Comparison of ENCODE assay signal across 5 worm cellular contexts in genomic region chrII:5181497-5181896, ce11.
TF ChIP-seq lines count a peak whose summit lies in the region.

No protein-coding gene starts in this region.

TF ChIP-seq in whole organism, L1 larva, 84 proteins besides CTCF, POLR2A, EP300 and RAD21 (continues in another document):
- no peak for TF ChIP-seq pag-3 (tag; optimal IDR thresholded peaks at IDR 0.05; lab: Kevin White, UChicago; ENCODE audit: borderline replicate concordance, insufficient read depth)
- TF ChIP-seq dpl-1 (GFP tag; optimal IDR thresholded peaks at IDR 0.05; lab: Kevin White, UChicago): peak in 2 of 3 experiments; percentile 27 to 45
- TF ChIP-seq efl-3 (GFP tag; optimal IDR thresholded peaks at IDR 0.05; lab: Kevin White, UChicago): no peak
- no peak for TF ChIP-seq ceh-8 (GFP tag; optimal IDR thresholded peaks at IDR 0.05; lab: Kevin White, UChicago)
- no peak for TF ChIP-seq lir-3 (tag; optimal IDR thresholded peaks at IDR 0.05; lab: Kevin White, UChicago; ENCODE audit: poor library complexity)
- peak; percentile 70 for TF ChIP-seq isw-1 (GFP tag; IDR thresholded peaks at IDR 0.05; lab: Robert Waterston, UW)
- TF ChIP-seq dsc-1 (tag; optimal IDR thresholded peaks at IDR 0.05; lab: Kevin White, UChicago): peak; percentile 37
- TF ChIP-seq nhr-47 (tag; optimal IDR thresholded peaks at IDR 0.05; lab: Kevin White, UChicago): peak; percentile 81
- TF ChIP-seq nhr-237 (tag; optimal IDR thresholded peaks at IDR 0.05; lab: Kevin White, UChicago): no peak
- peak; percentile 73 for TF ChIP-seq nhr-19 (GFP tag; conservative IDR thresholded peaks at IDR 0.05; lab: Robert Waterston, UW)
- TF ChIP-seq hlh-4 (tag; optimal IDR thresholded peaks at IDR 0.05; lab: Kevin White, UChicago): no peak
- no peak for TF ChIP-seq C04F5.9 (tag; optimal IDR thresholded peaks at IDR 0.05; lab: Kevin White, UChicago)
- TF ChIP-seq lin-35 (GFP tag; optimal IDR thresholded peaks at IDR 0.05; lab: Kevin White, UChicago): peak; percentile 57 to 61
- no peak; the same call in 1 of the 2 replicates for TF ChIP-seq grh-1 (GFP tag; IDR thresholded peaks at IDR 0.05; lab: Robert Waterston, UW)
- peak; percentile 10 for TF ChIP-seq unc-130 (tag; optimal IDR thresholded peaks at IDR 0.05; lab: Kevin White, UChicago)
- TF ChIP-seq ceh-88 (GFP tag; IDR thresholded peaks at IDR 0.05; lab: Robert Waterston, UW): peak; percentile 47; the same call in 1 of the 2 replicates
- TF ChIP-seq elt-2 (tag; optimal IDR thresholded peaks at IDR 0.05; lab: Kevin White, UChicago): no peak

TF ChIP-seq in whole organism, L3 larva, 47 proteins besides CTCF, POLR2A, EP300 and RAD21 (continues in another document):
- no peak for TF ChIP-seq sea-2 (GFP tag; optimal IDR thresholded peaks at IDR 0.05; lab: Kevin White, UChicago)
- no peak for TF ChIP-seq skn-1 (tag; optimal IDR thresholded peaks at IDR 0.05; lab: Kevin White, UChicago)
- no peak for TF ChIP-seq nhr-11 (tag; optimal IDR thresholded peaks at IDR 0.05; lab: Kevin White, UChicago)
- no peak for TF ChIP-seq pqm-1 (tag; optimal IDR thresholded peaks at IDR 0.05; lab: Kevin White, UChicago)
- no peak for TF ChIP-seq eor-1 (tag; optimal IDR thresholded peaks at IDR 0.05; lab: Kevin White, UChicago)
- TF ChIP-seq nhr-43 (tag; optimal IDR thresholded peaks at IDR 0.05; lab: Kevin White, UChicago; ENCODE audit: poor library complexity, severe bottlenecking): peak; percentile 63
- peak; percentile 56 for TF ChIP-seq lsy-12 (tag; optimal IDR thresholded peaks at IDR 0.05; lab: Kevin White, UChicago)
- TF ChIP-seq nhr-76 (tag; optimal IDR thresholded peaks at IDR 0.05; lab: Kevin White, UChicago): peak; percentile 34
- TF ChIP-seq aly-2 (tag; optimal IDR thresholded peaks at IDR 0.05; lab: Kevin White, UChicago): no peak
- peak; percentile 73 for TF ChIP-seq nfya-1 (tag; optimal IDR thresholded peaks at IDR 0.05; lab: Kevin White, UChicago; ENCODE audit: insufficient read depth)
- TF ChIP-seq nhr-12 (tag; optimal IDR thresholded peaks at IDR 0.05; lab: Kevin White, UChicago): no peak
- peak; percentile 60 for TF ChIP-seq unc-62 (GFP tag; optimal IDR thresholded peaks at IDR 0.05; lab: Kevin White, UChicago)
- peak; percentile 49 for TF ChIP-seq nhr-23 (tag; optimal IDR thresholded peaks at IDR 0.05; lab: Kevin White, UChicago)
- peak; percentile 37 for TF ChIP-seq snpc-4 (tag; optimal IDR thresholded peaks at IDR 0.05; lab: Kevin White, UChicago)
- no peak for TF ChIP-seq R02D3.7 (tag; optimal IDR thresholded peaks at IDR 0.05; lab: Kevin White, UChicago)
- TF ChIP-seq ztf-4 (tag; optimal IDR thresholded peaks at IDR 0.05; lab: Kevin White, UChicago): peak; percentile 46
- peak; percentile 59 for TF ChIP-seq jun-1 (tag; optimal IDR thresholded peaks at IDR 0.05; lab: Kevin White, UChicago)
- no peak for TF ChIP-seq daf-12 (tag; optimal IDR thresholded peaks at IDR 0.05; lab: Kevin White, UChicago)
- TF ChIP-seq ZK546.5 (tag; optimal IDR thresholded peaks at IDR 0.05; lab: Kevin White, UChicago): no peak

TF ChIP-seq in whole organism, early embryonic, 17 proteins besides CTCF, POLR2A, EP300 and RAD21:
- TF ChIP-seq aly-1 (tag; optimal IDR thresholded peaks at IDR 0.05; lab: Kevin White, UChicago): peak; percentile 59
- peak; percentile 5 for TF ChIP-seq F13C5.2 (tag; optimal IDR thresholded peaks at IDR 0.05; lab: Kevin White, UChicago)
- no peak for TF ChIP-seq tra-4 (tag; optimal IDR thresholded peaks at IDR 0.05; lab: Kevin White, UChicago)
- no peak for TF ChIP-seq ceh-13 (GFP tag; optimal IDR thresholded peaks at IDR 0.05; lab: Kevin White, UChicago)
- TF ChIP-seq hmg-4 (GFP tag; optimal IDR thresholded peaks at IDR 0.05; lab: Kevin White, UChicago): peak; percentile 53
- no peak for TF ChIP-seq tbx-37 (GFP tag; conservative IDR thresholded peaks at IDR 0.05; lab: Robert Waterston, UW)
- TF ChIP-seq tbx-11 (GFP tag; IDR thresholded peaks at IDR 0.05; lab: Robert Waterston, UW): peak; percentile 54; the same call in 1 of the 2 replicates
- no peak for TF ChIP-seq ceh-36 (tag; optimal IDR thresholded peaks at IDR 0.05; lab: Kevin White, UChicago)
- 0 out of 2 replicates have a peak, but pooled peaks have one; percentile 10 for TF ChIP-seq pes-1 (GFP tag; IDR thresholded peaks at IDR 0.05; lab: Robert Waterston, UW)
- TF ChIP-seq hnd-1 (tag; optimal IDR thresholded peaks at IDR 0.05; lab: Kevin White, UChicago): no peak
- no peak for TF ChIP-seq ama-1 (optimal IDR thresholded peaks at IDR 0.05; lab: Kevin White, UChicago)
- no peak for TF ChIP-seq hmbx-1 (tag; optimal IDR thresholded peaks at IDR 0.05; lab: Kevin White, UChicago)

TF ChIP-seq in whole organism, midembryonic, 9 proteins besides CTCF, POLR2A, EP300 and RAD21:
- TF ChIP-seq med-1 (GFP tag; optimal IDR thresholded peaks at IDR 0.05; lab: Kevin White, UChicago; ENCODE audit: insufficient read depth) (peak; percentile 10), ref-1 (GFP tag; conservative IDR thresholded peaks at IDR 0.05; lab: Robert Waterston, UW) (no peak), ztf-23 (GFP tag; IDR thresholded peaks at IDR 0.05; lab: Robert Waterston, UW) (no peak), cog-1 (tag; optimal IDR thresholded peaks at IDR 0.05; lab: Kevin White, UChicago) (peak; percentile 53), klf-2 (GFP tag; conservative IDR thresholded peaks at IDR 0.05; lab: Robert Waterston, UW) (no peak), T22C8.4 (GFP tag; IDR thresholded peaks at IDR 0.05; lab: Robert Waterston, UW) (no peak), ztf-29 (GFP tag; IDR thresholded peaks at IDR 0.05; lab: Robert Waterston, UW) (no peak), flt-1 (GFP tag; IDR thresholded peaks at IDR 0.05; lab: Robert Waterston, UW) (peak; percentile 68; the same call in 1 of the 2 replicates), tab-1 (GFP tag; IDR thresholded peaks at IDR 0.05; lab: Robert Waterston, UW) (no peak)

TF ChIP-seq in whole organism, young adult, 124 proteins besides CTCF, POLR2A, EP300 and RAD21 (continues in another document):
- TF ChIP-seq ztf-3 (GFP tag; optimal IDR thresholded peaks at IDR 0.05; lab: Kevin White, UChicago) (peak; percentile 42), madf-3 (GFP tag; IDR thresholded peaks at IDR 0.05; lab: Robert Waterston, UW) (no peak), lin-54 (GFP tag; optimal IDR thresholded peaks at IDR 0.05; lab: Kevin White, UChicago) (peak; percentile 2), Y79H2A.3 (GFP tag; conservative IDR thresholded peaks at IDR 0.05; lab: Robert Waterston, UW) (no peak), mcd-1 (GFP tag; IDR thresholded peaks at IDR 0.05; lab: Robert Waterston, UW) (peak; percentile 25; the same call in 1 of the 2 replicates), ztf-18 (tag; optimal IDR thresholded peaks at IDR 0.05; lab: Kevin White, UChicago) (peak; percentile 26), ccch-3 (GFP tag; optimal IDR thresholded peaks at IDR 0.05; lab: Kevin White, UChicago) (no peak), Y56A3A.18 (GFP tag; IDR thresholded peaks at IDR 0.05; lab: Robert Waterston, UW) (no peak), nhr-80 (tag; optimal IDR thresholded peaks at IDR 0.05; lab: Kevin White, UChicago) (peak; percentile 1), attf-5 (GFP tag; optimal IDR thresholded peaks at IDR 0.05; lab: Kevin White, UChicago) (peak; percentile 75), F33H1.4 (GFP tag; IDR thresholded peaks at IDR 0.05; lab: Robert Waterston, UW) (no peak), rpc-1 (optimal IDR thresholded peaks at IDR 0.05; lab: Kevin White, UChicago) (no peak), rpc-1 (tag; optimal IDR thresholded peaks at IDR 0.05; lab: Kevin White, UChicago) (no peak), nhr-90 (tag; optimal IDR thresholded peaks at IDR 0.05; lab: Kevin White, UChicago) (peak; percentile 16), K12H6.12 (tag; optimal IDR thresholded peaks at IDR 0.05; lab: Kevin White, UChicago) (peak; percentile 51), dpff-1 (tag; optimal IDR thresholded peaks at IDR 0.05; lab: Kevin White, UChicago) (no peak), hsf-1 (GFP tag; IDR thresholded peaks at IDR 0.05; lab: Robert Waterston, UW) (0 out of 2 replicates have a peak, but pooled peaks have one; percentile 15), snpc-3.4 (tag; optimal IDR thresholded peaks at IDR 0.05; lab: Kevin White, UChicago) (no peak), lir-1 (GFP tag; conservative IDR thresholded peaks at IDR 0.05; lab: Robert Waterston, UW) (0 out of 2 replicates have a peak, but pooled peaks have one; percentile 29), tbp1 (GFP tag; optimal IDR thresholded peaks at IDR 0.05; lab: Kevin White, UChicago) (peak; percentile 25), ztf-26 (tag; optimal IDR thresholded peaks at IDR 0.05; lab: Kevin White, UChicago) (peak; percentile 27), aptf-3 (GFP tag; IDR thresholded peaks at IDR 0.05; lab: Robert Waterston, UW) (no peak), F52B5.7 (tag; optimal IDR thresholded peaks at IDR 0.05; lab: Kevin White, UChicago) (peak; percentile 32), zim-3 (tag; optimal IDR thresholded peaks at IDR 0.05; lab: Kevin White, UChicago) (no peak), hmg-20 (GFP tag; IDR thresholded peaks at IDR 0.05; lab: Robert Waterston, UW) (no peak), zfh-2 (GFP tag; conservative IDR thresholded peaks at IDR 0.05; lab: Robert Waterston, UW) (peak; percentile 92), ztf-6 (GFP tag; IDR thresholded peaks at IDR 0.05; lab: Robert Waterston, UW) (no peak), him-1 (tag; optimal IDR thresholded peaks at IDR 0.05; lab: Kevin White, UChicago) (no peak), somi-1 (GFP tag; optimal IDR thresholded peaks at IDR 0.05; lab: Kevin White, UChicago) (peak; percentile 64), repo-1 (tag; optimal IDR thresholded peaks at IDR 0.05; lab: Kevin White, UChicago) (peak; percentile 55), let-526 (GFP tag; IDR thresholded peaks at IDR 0.05; lab: Robert Waterston, UW) (no peak), dox-1 (GFP tag; IDR thresholded peaks at IDR 0.05; lab: Robert Waterston, UW) (no peak), ceh-27 (GFP tag; optimal IDR thresholded peaks at IDR 0.05; lab: Kevin White, UChicago) (peak; percentile 40), chd-7 (tag; optimal IDR thresholded peaks at IDR 0.05; lab: Kevin White, UChicago) (peak; percentile 70), nfyb-1 (GFP tag; IDR thresholded peaks at IDR 0.05; lab: Robert Waterston, UW) (peak; percentile 81), die-1 (tag; optimal IDR thresholded peaks at IDR 0.05; lab: Kevin White, UChicago) (peak; percentile 46), akir-1 (GFP tag; optimal IDR thresholded peaks at IDR 0.05; lab: Kevin White, UChicago) (no peak), mes-4 (tag; optimal IDR thresholded peaks at IDR 0.05; lab: Kevin White, UChicago) (no peak), madf-10 (tag; optimal IDR thresholded peaks at IDR 0.05; lab: Kevin White, UChicago) (peak; percentile 61), D2030.7 (GFP tag; IDR thresholded peaks at IDR 0.05; lab: Robert Waterston, UW) (no peak), rec-8 (tag; optimal IDR thresholded peaks at IDR 0.05; lab: Kevin White, UChicago) (no peak), efl-1 (GFP tag; optimal IDR thresholded peaks at IDR 0.05; lab: Kevin White, UChicago) (no peak)

Comparison
In these comparisons a context has a peak if more than half of its experiments do, and no peak if none do; other contexts are left out.
1. Of the 8 proteins assayed by ChIP-seq in both whole organism, young adult and whole organism, L1 larva: peak only in whole organism, young adult: unc-62; only in whole organism, L1 larva: dpl-1, efl-1 and unc-130; in both: nhr-90 and snpc-4; in neither: 1; mixed calls (peak in some experiments, not most) for 1.